Fruit fly (Drosophila melanogaster) whole organism: ENCODE data around the gene mask.
A peak's percentile ranks its signal among the peaks of the same experiment; 100 is the strongest.

Source experiments
- CG8478 ChIP-seq: fragments of >200 bp; optimal IDR thresholded peaks from 2 replicates; lab custom pipeline; 2018; ENCODE audit warnings: inconsistent platforms
- Dll ChIP-seq: fragments of >200 bp; optimal IDR thresholded peaks from 2 replicates; lab custom pipeline; 2017
- EcR ChIP-seq, 2 experiments: fragments of >200 bp; optimal IDR thresholded peaks; 2 replicates each; lab custom pipeline; 2017; ENCODE audit warnings: missing biosample characterization in 2 of 2, missing genetic modification characterization in 2 of 2, missing genetic modification reagents in 2 of 2
- pan ChIP-seq: fragments of >200 bp; optimal IDR thresholded peaks from 2 replicates; lab custom pipeline; 2017
- psq ChIP-seq: fragments of >200 bp; optimal IDR thresholded peaks from 2 replicates; lab custom pipeline; 2017
- usp ChIP-seq: fragments of >200 bp; optimal IDR thresholded peaks from 2 replicates; lab custom pipeline; 2017; ENCODE audit warnings: missing biosample characterization, missing genetic modification characterization, mixed read lengths

Gene mask

DNA sequence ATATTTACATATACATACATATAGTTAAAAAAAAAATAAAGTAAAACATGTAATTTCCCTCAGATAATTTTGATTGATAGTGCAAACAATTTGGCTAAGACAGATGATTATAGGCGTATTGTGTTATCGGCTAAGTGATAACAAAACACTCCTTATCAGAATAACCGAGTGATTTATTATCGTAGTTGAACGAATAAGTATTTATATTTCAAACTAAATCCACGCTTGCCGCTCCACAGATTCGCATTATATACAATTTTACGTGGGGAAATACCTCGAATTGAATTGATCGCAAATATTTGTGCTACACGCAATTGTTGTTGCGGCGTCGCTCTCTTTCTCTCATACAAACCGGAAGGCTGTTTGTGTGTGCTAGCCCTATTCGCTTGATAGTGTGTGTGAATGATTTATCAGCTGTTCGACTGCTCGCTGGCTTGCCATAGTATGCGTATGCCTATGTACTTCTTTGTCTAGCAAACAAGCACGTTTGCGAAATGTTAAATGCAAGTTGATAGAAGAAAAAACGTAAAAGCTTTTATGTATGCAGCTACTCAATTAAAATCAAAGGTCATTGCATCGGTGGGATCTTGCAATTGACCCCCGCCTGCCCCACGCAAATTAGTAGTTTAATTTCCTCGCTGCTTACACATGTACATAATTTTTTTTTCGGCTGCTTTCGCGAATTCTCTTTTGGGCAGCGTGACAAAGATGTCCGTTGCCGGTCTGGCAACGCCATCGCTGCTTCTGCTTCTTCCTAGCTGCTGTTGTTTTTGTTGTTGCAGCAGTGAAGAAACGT is 3.2 kb downstream of the mask start:
- TF ChIP-seq EcR (GFP tag; optimal IDR thresholded peaks at IDR 0.05; lab: Kevin White, UChicago) (no peak), CG8478 (lab: Kevin White, UChicago) (peak; percentile 19)

dm6 chr3R:24234162-24234529 is 3.8 kb downstream of the mask start:
- no peak for TF ChIP-seq CG8478 (lab: Kevin White, UChicago)
- TF ChIP-seq psq (lab: Kevin White, UChicago), result no peak
- TF ChIP-seq EcR (GFP tag; optimal IDR thresholded peaks at IDR 0.05; lab: Kevin White, UChicago), result no peak
- no peak for TF ChIP-seq usp (GFP tag; lab: Kevin White, UChicago)
- no peak for TF ChIP-seq pan (lab: Kevin White, UChicago)

DNA sequence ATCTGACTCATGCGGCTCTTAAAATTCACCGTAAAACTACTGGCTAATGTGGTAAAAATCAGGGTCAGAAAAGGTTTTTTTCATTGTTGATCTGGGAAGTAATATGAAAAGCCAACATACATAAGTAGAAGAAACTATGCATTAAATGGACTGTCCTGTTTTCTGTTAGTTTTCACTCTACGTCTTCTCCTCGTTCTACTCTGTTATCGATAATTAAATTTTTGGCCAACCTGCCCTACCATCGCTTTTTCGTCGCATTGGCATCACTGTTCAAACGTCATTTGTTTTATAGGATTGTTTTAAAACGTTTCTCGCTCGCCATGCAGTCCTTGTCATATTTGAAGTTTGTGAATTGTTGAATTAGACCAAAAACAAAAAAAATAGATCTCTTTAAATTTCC is 4.4 kb downstream of the mask start:
- TF ChIP-seq EcR (GFP tag; optimal IDR thresholded peaks at IDR 0.05; lab: Kevin White, UChicago), result no peak
- TF ChIP-seq psq (lab: Kevin White, UChicago), result no peak
- no peak for TF ChIP-seq Dll
- no peak for TF ChIP-seq usp (GFP tag; lab: Kevin White, UChicago)
- no peak for TF ChIP-seq pan (lab: Kevin White, UChicago)
- TF ChIP-seq CG8478 (lab: Kevin White, UChicago), result no peak

dm6 chr3R:24252494-24252893 is 22.1 kb downstream of the mask start, which contains the start of gene beta-PheRS:
beta-PheRS (minus strand) TSS chr3R:24252679.
- TF ChIP-seq pan (lab: Kevin White, UChicago), result no peak
- TF ChIP-seq CG8478 (lab: Kevin White, UChicago), result no peak
- TF ChIP-seq psq (lab: Kevin White, UChicago), result no peak
- TF ChIP-seq usp (GFP tag; lab: Kevin White, UChicago), result no peak
- TF ChIP-seq EcR (GFP tag; optimal IDR thresholded peaks at IDR 0.05; lab: Kevin White, UChicago), result no peak
- TF ChIP-seq Dll, result no peak

DNA sequence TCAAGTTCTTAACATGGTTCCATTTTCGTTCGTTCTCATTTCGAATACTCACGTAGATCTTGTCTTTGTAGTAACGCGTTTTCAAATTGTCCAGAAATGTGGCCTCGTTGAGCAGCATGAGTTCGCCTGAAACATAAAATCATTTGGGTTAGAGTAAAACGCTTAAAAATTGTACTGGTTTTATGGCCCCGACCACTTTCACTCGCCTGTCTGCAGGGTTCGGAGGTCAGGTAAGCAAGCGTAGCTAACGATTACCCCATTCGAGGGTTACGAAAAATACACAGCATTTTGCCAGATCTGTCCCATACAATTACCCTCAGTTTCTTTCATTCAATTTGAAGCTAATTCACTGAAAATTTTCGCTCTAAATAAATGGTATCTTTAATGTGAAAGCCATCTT is 28.0 kb downstream of the mask start:
- TF ChIP-seq CG8478 (lab: Kevin White, UChicago), result no peak
- TF ChIP-seq pan (lab: Kevin White, UChicago), result no peak
- no peak for TF ChIP-seq psq (lab: Kevin White, UChicago)
- no peak for TF ChIP-seq Dll
- TF ChIP-seq EcR (GFP tag; optimal IDR thresholded peaks at IDR 0.05; lab: Kevin White, UChicago), result no peak
- TF ChIP-seq usp (GFP tag; lab: Kevin White, UChicago), result no peak

DNA sequence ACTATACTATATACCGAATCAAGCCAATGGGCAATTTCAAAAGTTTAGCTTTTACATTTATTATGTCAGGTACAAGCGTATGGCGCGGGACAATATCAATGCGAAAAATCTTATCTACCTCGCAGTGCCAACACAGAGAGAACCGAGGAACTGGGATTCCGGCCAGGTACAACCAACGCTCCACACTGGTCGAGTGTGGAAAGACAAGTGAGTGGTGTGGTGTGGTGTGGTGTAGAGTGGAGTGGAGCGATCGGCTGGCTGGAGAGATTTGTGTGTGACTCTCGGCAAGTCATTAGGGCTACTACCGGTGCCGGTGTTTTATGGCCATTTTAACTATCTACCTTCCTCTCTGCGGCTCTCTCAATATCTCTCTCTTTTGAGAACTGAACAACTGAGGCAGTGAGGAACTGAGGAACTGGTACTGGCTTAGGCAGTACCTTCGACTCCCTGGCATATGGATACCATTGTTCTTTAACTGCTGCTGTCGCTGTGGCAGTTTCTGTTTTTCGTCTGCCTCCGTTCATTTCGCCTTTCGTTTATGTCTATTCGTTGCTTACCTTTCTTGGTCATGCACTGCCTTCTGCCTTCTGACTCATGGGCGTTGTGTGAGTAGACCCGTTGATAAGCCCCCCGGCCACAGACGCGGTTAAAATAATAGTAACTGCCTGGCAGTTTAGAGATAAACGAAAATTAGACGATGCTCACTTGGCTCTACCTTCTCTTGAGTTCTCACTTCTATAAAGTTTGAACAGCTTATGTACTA is 29.1 kb downstream of the mask start:
- TF ChIP-seq pan (lab: Kevin White, UChicago), result no peak
- TF ChIP-seq Dll, result peak; percentile 81
- TF ChIP-seq psq (lab: Kevin White, UChicago), result no peak

- TF ChIP-seq pan (lab: Kevin White, UChicago) (no peak), EcR (GFP tag; optimal IDR thresholded peaks at IDR 0.05; lab: Kevin White, UChicago) (no peak), usp (GFP tag; lab: Kevin White, UChicago) (no peak), Dll (no peak), psq (lab: Kevin White, UChicago) (no peak), CG8478 (lab: Kevin White, UChicago) (no peak)
Measured at dm6 chr3R:24260041-24260379, 29.6 kb downstream of the mask start.

- no peak for TF ChIP-seq Dll
- TF ChIP-seq usp (GFP tag; lab: Kevin White, UChicago), result no peak
- TF ChIP-seq pan (lab: Kevin White, UChicago), result no peak
- TF ChIP-seq CG8478 (lab: Kevin White, UChicago), result no peak
- no peak for TF ChIP-seq psq (lab: Kevin White, UChicago)
- no peak for TF ChIP-seq EcR (GFP tag; optimal IDR thresholded peaks at IDR 0.05; lab: Kevin White, UChicago)
Measured at dm6 chr3R:24260411-24260810, 30.0 kb downstream of the mask start.

DNA sequence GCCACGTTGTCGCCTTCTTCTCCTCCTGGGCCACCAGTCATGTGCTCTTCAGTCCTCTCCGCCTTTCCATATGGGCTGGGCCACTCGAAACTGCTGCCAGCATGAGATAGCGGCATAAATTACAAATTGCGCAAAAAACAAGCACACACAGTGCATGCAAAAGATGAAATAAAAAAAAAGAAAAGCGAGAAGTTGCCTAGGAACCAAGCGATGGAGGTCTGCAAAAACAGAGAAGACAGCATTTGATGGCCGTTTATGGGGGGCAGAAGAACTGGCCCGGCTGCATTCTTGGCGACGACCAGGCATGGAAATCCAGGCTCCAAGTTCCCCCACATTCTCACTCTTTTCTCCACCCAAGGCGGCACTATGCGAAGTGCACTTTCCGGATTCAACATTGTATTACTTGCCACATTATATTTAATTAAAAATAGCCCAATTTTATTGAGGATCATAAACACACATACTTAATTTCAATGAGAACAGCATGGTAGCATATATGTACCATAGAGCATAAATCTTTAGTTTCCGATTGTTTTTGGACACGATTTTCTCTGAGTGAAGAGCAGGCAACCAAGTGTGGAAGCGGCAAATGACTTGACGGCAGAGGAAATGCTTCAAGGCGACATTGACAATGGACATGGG is 31.1 kb downstream of the mask start:
- TF ChIP-seq psq (lab: Kevin White, UChicago) (no peak), usp (GFP tag; lab: Kevin White, UChicago) (no peak), CG8478 (lab: Kevin White, UChicago) (no peak), EcR (GFP tag; optimal IDR thresholded peaks at IDR 0.05; lab: Kevin White, UChicago) (no peak), Dll (no peak), pan (lab: Kevin White, UChicago) (no peak)

dm6 chr3R:24262923-24263322 is 32.6 kb downstream of the mask start:
- TF ChIP-seq usp (GFP tag; lab: Kevin White, UChicago) (no peak), Dll (no peak), EcR (GFP tag; optimal IDR thresholded peaks at IDR 0.05; lab: Kevin White, UChicago) (no peak), pan (lab: Kevin White, UChicago) (no peak), CG8478 (lab: Kevin White, UChicago) (no peak), psq (lab: Kevin White, UChicago) (no peak)

- TF ChIP-seq Dll (no peak), CG8478 (lab: Kevin White, UChicago) (no peak), EcR (GFP tag; optimal IDR thresholded peaks at IDR 0.05; lab: Kevin White, UChicago) (no peak), psq (lab: Kevin White, UChicago) (no peak), pan (lab: Kevin White, UChicago) (no peak), usp (GFP tag; lab: Kevin White, UChicago) (no peak)
Measured at dm6 chr3R:24263588-24264413, 33.4 kb downstream of the mask start.
